Worm (Caenorhabditis elegans): ENCODE results near the gene math-26.

DNA sequence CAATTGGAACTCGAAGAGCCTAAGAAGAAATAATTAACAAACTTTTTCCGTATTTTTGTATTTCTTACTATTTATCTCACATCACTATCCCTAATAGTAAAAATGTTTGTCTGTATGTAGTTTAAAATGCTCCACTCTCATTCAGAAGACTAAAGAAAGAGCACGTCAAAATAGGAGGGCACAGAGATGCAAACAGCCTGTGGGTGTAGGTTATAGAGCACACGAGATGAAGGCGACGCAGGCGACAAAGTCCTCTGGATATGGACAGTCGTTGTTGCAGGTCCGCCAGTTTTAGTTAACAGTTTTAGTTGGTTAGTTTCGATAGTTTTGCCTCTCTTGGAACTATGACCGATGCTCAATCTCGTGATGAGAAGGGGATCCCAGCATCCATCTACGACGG lies 39.5 kb upstream of the math-26 start, which contains the start of gene ceh-82:
- no peak for TF ChIP-seq F13H6.1 (tag; optimal IDR thresholded peaks at IDR 0.05)
- TF ChIP-seq unc-39 (tag; optimal IDR thresholded peaks at IDR 0.05), result no peak
- TF ChIP-seq snpc-4 (tag; optimal IDR thresholded peaks at IDR 0.05), result no peak
- TF ChIP-seq lin-13 (GFP tag; optimal IDR thresholded peaks at IDR 0.05), result no peak
- no peak for TF ChIP-seq lin-11 (tag; optimal IDR thresholded peaks at IDR 0.05)
- TF ChIP-seq ztf-4 (tag; optimal IDR thresholded peaks at IDR 0.05), result no peak
- no peak for TF ChIP-seq alr-1 (tag; optimal IDR thresholded peaks at IDR 0.05)
- TF ChIP-seq elt-3 (tag; optimal IDR thresholded peaks at IDR 0.05), result no peak
